Worm (Caenorhabditis elegans): ENCODE data around the gene grl-3.

ce11 chrV:11380571-11380970 lies 30.7 kb upstream of the grl-3 start:
- TF ChIP-seq flt-1 (GFP tag; IDR thresholded peaks at IDR 0.05) (no peak), tbx-11 (GFP tag; IDR thresholded peaks at IDR 0.05) (no peak), ama-1 (optimal IDR thresholded peaks at IDR 0.05) (no peak), ceh-36 (tag; optimal IDR thresholded peaks at IDR 0.05) (no peak), sea-1 (GFP tag; conservative IDR thresholded peaks at IDR 0.05) (no peak), B0310.2 (tag; optimal IDR thresholded peaks at IDR 0.05) (no peak), hmg-4 (GFP tag; optimal IDR thresholded peaks at IDR 0.05) (no peak), pes-1 (GFP tag; IDR thresholded peaks at IDR 0.05) (no peak), hmbx-1 (tag; optimal IDR thresholded peaks at IDR 0.05) (no peak), ets-7 (tag; optimal IDR thresholded peaks at IDR 0.05) (no peak), aly-1 (tag; optimal IDR thresholded peaks at IDR 0.05) (no peak), F13C5.2 (tag; optimal IDR thresholded peaks at IDR 0.05) (no peak)

All from whole organism, early embryonic.